Fruit fly (Drosophila melanogaster): ENCODE results near the gene CG33170.
A peak's percentile ranks its signal among the peaks of the same experiment; 100 is the strongest.

The CG33170 gene

dm6 chr3L:22837651-22838614 is 26.5 kb upstream of the CG33170 start:
- TF ChIP-seq CG10147 (GFP tag; optimal IDR thresholded peaks at IDR 0.05) (peak; percentile 1), MBD-R2 (GFP tag; IDR thresholded peaks at IDR 0.05) (peak; percentile 12; the same call in 1 of the 2 replicates), CG12659 (GFP tag; optimal IDR thresholded peaks at IDR 0.05) (peak; percentile 11), Ada2b (GFP tag; IDR thresholded peaks at IDR 0.05) (0 out of 2 replicates have a peak, but pooled peaks have one; percentile 17), hb (GFP tag; IDR thresholded peaks at IDR 0.05; ENCODE audit: partially characterized antibody) (0 out of 3 replicates have a peak, but pooled peaks have one; percentile 34), dan (GFP tag; IDR thresholded peaks at IDR 0.05) (no peak), Ptx1 (GFP tag; IDR thresholded peaks at IDR 0.05) (no peak), CG15696 (tag; optimal IDR thresholded peaks at IDR 0.05) (no peak), CG4360 (GFP tag; IDR thresholded peaks at IDR 0.05) (peak; percentile 48; the same call in 1 of the 2 replicates), Pdp1 (GFP tag; optimal IDR thresholded peaks at IDR 0.05) (peak in 1 of 2 experiments; percentile 24), Gug (GFP tag; IDR thresholded peaks at IDR 0.05) (no peak), CG3407 (GFP tag; optimal IDR thresholded peaks at IDR 0.05) (peak; percentile 95), CG34422 (GFP tag; IDR thresholded peaks at IDR 0.05) (peak; percentile 32; the same call in 1 of the 3 replicates), Deaf1 (tag; optimal IDR thresholded peaks at IDR 0.05) (peak; percentile 71), CG31224 (GFP tag; IDR thresholded peaks at IDR 0.05) (peak; percentile 53; the same call in 1 of the 2 replicates), grn (GFP tag; optimal IDR thresholded peaks at IDR 0.05) (peak; percentile 30), dmrt99B (tag; optimal IDR thresholded peaks at IDR 0.05) (no peak), cad (GFP tag; optimal IDR thresholded peaks at IDR 0.05) (no peak), CG18599 (GFP tag; optimal IDR thresholded peaks at IDR 0.05) (peak; percentile 29), sr (GFP tag; IDR thresholded peaks at IDR 0.05) (peak; percentile 10; the same call in 1 of the 3 replicates), HmgZ (tag; optimal IDR thresholded peaks at IDR 0.05) (peak; percentile 49), Drgx (GFP tag; IDR thresholded peaks at IDR 0.05) (peak; percentile 53; the same call in 1 of the 2 replicates), pros (GFP tag; optimal IDR thresholded peaks at IDR 0.05) (no peak), cwo (GFP tag; optimal IDR thresholded peaks at IDR 0.05) (peak; percentile 9), Med (GFP tag) (peak; percentile 49), Trl (optimal IDR thresholded peaks at IDR 0.05) (peak; percentile 39 to 76), Trl (GFP tag; optimal IDR thresholded peaks at IDR 0.05) (no peak), CG13287 (GFP tag; IDR thresholded peaks at IDR 0.05; ENCODE audit: partially characterized antibody) (peak; percentile 35; the same call in 1 of the 2 replicates), schlank (tag; optimal IDR thresholded peaks at IDR 0.05) (no peak), CG34224 (GFP tag; IDR thresholded peaks at IDR 0.05; ENCODE audit: partially characterized antibody) (0 out of 3 replicates have a peak, but pooled peaks have one; percentile 31), exex (tag; optimal IDR thresholded peaks at IDR 0.05) (peak; percentile 66), CG6791 (GFP tag; IDR thresholded peaks at IDR 0.05; ENCODE audit: partially characterized antibody) (0 out of 3 replicates have a peak, but pooled peaks have one; percentile 34), Adf1 (GFP tag; IDR thresholded peaks at IDR 0.05) (peak; percentile 76), ato (GFP tag; IDR thresholded peaks at IDR 0.05; ENCODE audit: partially characterized antibody) (0 out of 2 replicates have a peak, but pooled peaks have one; percentile 24), rib (GFP tag; IDR thresholded peaks at IDR 0.05) (peak; percentile 93), CG12769 (tag; optimal IDR thresholded peaks at IDR 0.05) (peak; percentile 48), CG6272 (GFP tag; IDR thresholded peaks at IDR 0.05) (no peak), CG31441 (GFP tag; IDR thresholded peaks at IDR 0.05) (no peak), Rx (GFP tag; IDR thresholded peaks at IDR 0.05) (no peak), so (GFP tag; IDR thresholded peaks at IDR 0.05) (no peak), pho (GFP tag; optimal IDR thresholded peaks at IDR 0.05) (peak; percentile 9), ab (GFP tag; optimal IDR thresholded peaks at IDR 0.05) (no peak), CG17612 (GFP tag; IDR thresholded peaks at IDR 0.05) (no peak), sna (GFP tag; IDR thresholded peaks at IDR 0.05; ENCODE audit: partially characterized antibody) (0 out of 2 replicates have a peak, but pooled peaks have one; percentile 22), Fer1 (GFP tag; optimal IDR thresholded peaks at IDR 0.05) (peak; percentile 27), mirr (GFP tag; optimal IDR thresholded peaks at IDR 0.05) (peak; percentile 17), CG34376 (GFP tag; optimal IDR thresholded peaks at IDR 0.05) (peak; percentile 57)

Data from whole organism, embryonic.